Worm (Caenorhabditis elegans): ENCODE results near the gene H14N18.4.

H14N18.4 gene

DNA sequence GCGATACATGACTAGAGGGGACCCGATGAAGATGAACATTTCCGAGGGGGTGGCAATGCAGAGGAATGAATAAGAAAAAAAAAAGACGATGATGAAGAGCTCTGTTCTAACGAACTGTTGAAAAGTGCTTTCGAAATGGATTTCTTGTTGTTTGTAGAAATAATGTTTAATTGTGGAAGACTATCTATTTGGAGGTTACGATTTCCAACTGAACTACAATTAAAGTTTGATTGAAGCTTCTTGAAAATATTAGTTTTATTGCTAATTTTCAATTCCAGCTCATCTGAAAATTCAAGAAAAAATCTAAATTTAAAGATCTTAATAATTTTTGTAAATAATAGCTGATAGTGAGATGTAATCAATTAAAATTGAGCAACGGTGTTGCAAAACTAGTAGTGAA, 15.7 kb upstream of the H14N18.4 start:
- TF ChIP-seq madf-10 (tag; optimal IDR thresholded peaks at IDR 0.05) (no peak), attf-6 (GFP tag; IDR thresholded peaks at IDR 0.05) (no peak), snpc-1.1 (tag; optimal IDR thresholded peaks at IDR 0.05; ENCODE audit: insufficient read depth) (no peak), F39B2.1 (GFP tag; IDR thresholded peaks at IDR 0.05) (no peak), F22D6.2 (tag; optimal IDR thresholded peaks at IDR 0.05) (no peak), nhr-90 (tag; optimal IDR thresholded peaks at IDR 0.05) (no peak), repo-1 (tag; optimal IDR thresholded peaks at IDR 0.05) (no peak), Y79H2A.3 (GFP tag; conservative IDR thresholded peaks at IDR 0.05) (no peak)

DNA sequence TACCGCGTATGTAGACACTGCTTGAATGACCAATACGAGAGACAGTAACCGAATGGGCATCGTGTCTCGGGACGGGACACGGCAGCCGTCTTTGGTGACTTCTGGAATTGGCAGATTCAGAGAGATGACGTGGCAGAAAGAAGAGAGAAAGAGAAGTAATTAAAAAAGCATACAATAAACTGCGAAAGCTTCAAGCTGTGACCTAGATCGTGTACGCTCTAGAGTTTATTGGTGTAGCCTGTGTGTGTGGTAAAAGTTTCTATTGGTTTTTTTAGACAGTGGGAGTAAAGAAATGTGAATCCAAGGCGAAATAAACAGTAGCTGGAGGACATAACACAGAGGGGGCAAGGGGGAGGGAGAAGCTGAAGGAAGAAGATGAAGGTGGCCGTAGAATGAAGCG, 15.2 kb upstream of the H14N18.4 start, which contains the start of gene T19A5.3:
TSS of gene T19A5.3 (minus strand) at position 101 of the 400 bp plus-strand sequence.
- TF ChIP-seq him-1 (tag; optimal IDR thresholded peaks at IDR 0.05) (no peak), unc-62 (GFP tag; optimal IDR thresholded peaks at IDR 0.05) (no peak), ztf-25 (GFP tag; IDR thresholded peaks at IDR 0.05) (no peak), ztf-6 (GFP tag; IDR thresholded peaks at IDR 0.05) (no peak), Y53F4B.3 (GFP tag; IDR thresholded peaks at IDR 0.05) (no peak), Y67H2A.10 (GFP tag; conservative IDR thresholded peaks at IDR 0.05) (no peak), pbrm-1 (GFP tag; IDR thresholded peaks at IDR 0.05) (no peak), ccch-3 (GFP tag; optimal IDR thresholded peaks at IDR 0.05) (no peak), nhr-27 (tag; optimal IDR thresholded peaks at IDR 0.05) (no peak), nhr-120 (GFP tag; IDR thresholded peaks at IDR 0.05) (no peak), sea-2 (GFP tag; IDR thresholded peaks at IDR 0.05) (no peak), pha-4 (tag; optimal IDR thresholded peaks at IDR 0.05) (no peak), egl-44 (GFP tag; IDR thresholded peaks at IDR 0.05) (no peak), egl-18 (GFP tag; IDR thresholded peaks at IDR 0.05) (no peak), gei-17 (GFP tag; optimal IDR thresholded peaks at IDR 0.05) (no peak)

DNA sequence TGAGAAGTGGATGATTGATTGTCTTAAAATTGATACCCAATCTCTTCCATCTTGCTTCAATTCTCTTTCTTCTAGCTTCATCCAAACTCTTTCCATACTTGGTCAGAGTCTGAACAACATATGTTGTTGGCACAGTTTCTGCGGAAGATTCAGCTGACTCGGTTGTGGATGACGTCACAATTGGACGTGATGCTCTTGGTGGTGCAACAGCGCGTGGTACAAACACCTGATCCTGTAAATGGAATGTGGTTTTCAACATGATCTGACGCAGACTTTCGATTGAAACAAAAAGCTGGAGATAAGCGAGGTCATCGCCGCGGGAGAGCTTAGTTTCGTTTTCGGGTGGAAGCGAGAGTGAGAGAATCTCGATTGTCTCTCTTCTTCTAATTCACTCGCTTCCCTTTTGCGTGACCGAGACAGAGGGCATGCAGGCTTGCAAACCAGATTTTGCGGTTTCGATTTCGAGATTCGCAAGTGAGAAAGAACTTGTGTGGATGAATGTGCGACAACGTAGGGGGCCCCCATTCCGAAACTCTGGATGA, 13.7 kb upstream of the H14N18.4 start:
- TF ChIP-seq zfh-2 (GFP tag; conservative IDR thresholded peaks at IDR 0.05) (0 out of 2 replicates have a peak, but pooled peaks have one; percentile 27), madf-10 (tag; optimal IDR thresholded peaks at IDR 0.05) (no peak)

DNA sequence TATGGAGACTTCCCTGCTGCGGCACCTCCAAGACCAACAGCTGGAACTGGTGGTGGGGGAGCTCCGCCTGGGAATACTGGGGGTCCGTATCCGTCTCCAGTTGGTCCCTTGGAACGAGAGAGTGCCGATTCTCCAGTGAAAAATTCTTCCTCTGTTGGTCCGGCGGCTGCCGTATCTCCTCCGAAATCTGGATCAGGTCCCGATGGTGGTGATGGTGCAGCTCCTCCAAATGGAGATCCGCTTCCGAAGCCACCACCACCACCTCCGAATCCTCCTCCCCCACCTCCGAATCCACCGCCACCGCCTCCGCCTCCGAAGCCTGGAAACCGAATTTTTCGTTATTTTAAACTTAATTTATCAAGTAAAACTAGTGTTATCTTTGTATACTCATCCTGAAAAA, 11.6 kb upstream of the H14N18.4 start:
- TF ChIP-seq zfh-2 (GFP tag; conservative IDR thresholded peaks at IDR 0.05) (peak; percentile 88), zim-3 (tag; optimal IDR thresholded peaks at IDR 0.05) (no peak), die-1 (tag; optimal IDR thresholded peaks at IDR 0.05) (no peak), egrh-3 (GFP tag; IDR thresholded peaks at IDR 0.05) (peak; percentile 83)

DNA sequence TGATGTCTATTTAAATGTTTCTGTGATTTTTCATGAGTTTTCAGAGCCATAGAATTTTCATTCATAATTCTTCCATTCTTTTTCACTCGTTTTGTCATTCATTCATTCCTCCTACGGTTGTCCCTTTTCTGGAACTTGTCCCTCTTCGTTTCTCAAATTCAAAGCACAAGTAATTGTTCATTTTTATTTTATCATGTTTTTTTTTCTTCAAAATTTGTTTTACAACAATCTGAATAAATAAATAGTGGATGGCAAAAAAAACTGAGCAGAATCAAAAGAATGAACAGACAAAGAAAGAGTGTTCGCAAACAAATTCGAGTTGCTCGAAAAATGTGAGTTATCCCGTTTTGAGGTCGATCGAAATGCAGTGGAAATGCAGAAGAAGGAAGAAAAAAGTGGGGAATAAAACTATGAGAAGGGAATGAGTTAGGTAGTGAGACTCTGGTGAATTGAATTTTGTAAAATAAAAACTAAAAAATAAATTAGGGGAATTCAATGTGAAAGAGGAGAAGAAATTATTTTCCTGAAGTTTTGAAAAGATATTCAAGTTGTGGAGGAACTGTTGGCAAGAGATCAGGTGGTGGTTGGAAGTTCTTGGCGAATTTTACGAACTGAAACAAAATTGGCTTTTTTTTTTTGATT, 10.8 kb upstream of the H14N18.4 start:
- TF ChIP-seq F57A8.1 (GFP tag; optimal IDR thresholded peaks at IDR 0.05) (no peak), snpc-3.4 (tag; optimal IDR thresholded peaks at IDR 0.05) (no peak), egrh-3 (GFP tag; IDR thresholded peaks at IDR 0.05) (no peak), ekl-4 (GFP tag; IDR thresholded peaks at IDR 0.05) (0 out of 2 replicates have a peak, but pooled peaks have one; percentile 27), tlf-1 (GFP tag; optimal IDR thresholded peaks at IDR 0.05) (peak; percentile 51), lin-35 (GFP tag; optimal IDR thresholded peaks at IDR 0.05) (no peak), rpc-1 (optimal IDR thresholded peaks at IDR 0.05) (no peak), rpc-1 (tag; optimal IDR thresholded peaks at IDR 0.05) (no peak), gei-17 (GFP tag; optimal IDR thresholded peaks at IDR 0.05) (peak; percentile 59), B0336.3 (GFP tag; IDR thresholded peaks at IDR 0.05) (peak; percentile 18; the same call in 1 of the 2 replicates), hmg-20 (GFP tag; IDR thresholded peaks at IDR 0.05) (no peak), ztf-22 (GFP tag; optimal IDR thresholded peaks at IDR 0.05) (no peak), Y95B8A.8 (GFP tag; IDR thresholded peaks at IDR 0.05) (no peak), lsy-27 (tag; optimal IDR thresholded peaks at IDR 0.05; ENCODE audit: borderline replicate concordance, insufficient read depth) (no peak), dpff-1 (tag; optimal IDR thresholded peaks at IDR 0.05) (no peak), lag-1 (GFP tag; IDR thresholded peaks at IDR 0.05) (no peak), Y67H2A.10 (GFP tag; conservative IDR thresholded peaks at IDR 0.05) (no peak), lsl-1 (GFP tag; optimal IDR thresholded peaks at IDR 0.05) (no peak)
